Worm (Caenorhabditis elegans): Measurements from ENCODE around the gene dex-1.

dex-1 gene

DNA sequence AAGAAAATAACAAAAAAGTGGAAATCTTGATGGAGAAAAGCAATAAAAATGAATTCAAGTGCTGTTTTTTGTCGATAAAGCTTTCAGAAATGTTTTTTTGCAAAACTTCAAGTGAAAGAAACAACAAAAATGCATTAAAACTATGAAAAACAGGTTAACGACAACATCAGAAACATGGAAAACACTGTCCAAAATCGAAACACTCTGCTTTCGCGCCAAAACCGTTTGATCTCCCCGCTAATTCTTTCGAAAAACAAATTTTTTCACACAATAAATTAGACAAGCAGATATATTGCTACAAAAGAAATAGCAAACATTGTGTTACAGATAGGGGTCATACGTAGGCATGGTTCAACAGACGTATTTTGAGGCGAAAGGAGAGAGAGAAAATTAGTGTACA is 15.9 kb downstream of the dex-1 start (continued):
- no peak for TF ChIP-seq bed-2 (GFP tag; IDR thresholded peaks at IDR 0.05)
- TF ChIP-seq Y67H2A.10 (GFP tag; conservative IDR thresholded peaks at IDR 0.05) = no peak
- TF ChIP-seq ceh-40 (GFP tag; IDR thresholded peaks at IDR 0.05) = no peak

- peak; percentile 2 for TF ChIP-seq snpc-1.3 (tag; optimal IDR thresholded peaks at IDR 0.05; ENCODE audit: insufficient read depth)
- no peak for TF ChIP-seq let-526 (GFP tag; IDR thresholded peaks at IDR 0.05)
- TF ChIP-seq nhr-80 (tag; optimal IDR thresholded peaks at IDR 0.05) = peak; percentile 8
- peak; percentile 78 for TF ChIP-seq madf-6 (GFP tag; IDR thresholded peaks at IDR 0.05)
- TF ChIP-seq F33H1.4 (GFP tag; IDR thresholded peaks at IDR 0.05) = peak; percentile 81
- peak; percentile 71 for TF ChIP-seq xnd-1 (tag; optimal IDR thresholded peaks at IDR 0.05)
- peak; percentile 79 for TF ChIP-seq lsl-1 (GFP tag; optimal IDR thresholded peaks at IDR 0.05)
- TF ChIP-seq pbrm-1 (GFP tag; IDR thresholded peaks at IDR 0.05) = no peak
- TF ChIP-seq madf-8 (GFP tag; conservative IDR thresholded peaks at IDR 0.05) = peak; percentile 49
- no peak for TF ChIP-seq die-1 (tag; optimal IDR thresholded peaks at IDR 0.05)
- no peak for TF ChIP-seq Y56A3A.18 (GFP tag; IDR thresholded peaks at IDR 0.05)
These were observed 17.1 kb downstream of the dex-1 start, which contains the start of gene D1044.6 for ce11 chrIII:5543050-5543449. D1044.6 (minus strand) TSS chrIII:5543177.

ce11 chrIII:5543727-5544345 is 17.9 kb downstream of the dex-1 start, which contains the start of gene D1044.1:
D1044.1 (plus strand) TSS chrIII:5544295.
- TF ChIP-seq ZK185.1 (tag; optimal IDR thresholded peaks at IDR 0.05; ENCODE audit: poor library complexity, severe bottlenecking) (no peak), madf-8 (GFP tag; conservative IDR thresholded peaks at IDR 0.05) (peak; percentile 44), Y56A3A.18 (GFP tag; IDR thresholded peaks at IDR 0.05) (no peak), mcd-1 (GFP tag; IDR thresholded peaks at IDR 0.05) (no peak), madf-6 (GFP tag; IDR thresholded peaks at IDR 0.05) (peak; percentile 77), ets-4 (GFP tag; optimal IDR thresholded peaks at IDR 0.05) (no peak), Y53G8AR.9 (GFP tag; conservative IDR thresholded peaks at IDR 0.05) (no peak), aptf-2 (GFP tag; conservative IDR thresholded peaks at IDR 0.05) (no peak), F10E7.11 (tag; optimal IDR thresholded peaks at IDR 0.05) (no peak), attf-3 (GFP tag; conservative IDR thresholded peaks at IDR 0.05) (no peak), nhr-120 (GFP tag; IDR thresholded peaks at IDR 0.05) (no peak), lsl-1 (GFP tag; optimal IDR thresholded peaks at IDR 0.05) (peak; percentile 87), xnd-1 (tag; optimal IDR thresholded peaks at IDR 0.05) (peak; percentile 27), K11D2.4 (GFP tag; IDR thresholded peaks at IDR 0.05) (no peak), him-1 (tag; optimal IDR thresholded peaks at IDR 0.05) (no peak), pha-4 (tag; optimal IDR thresholded peaks at IDR 0.05) (no peak)

- TF ChIP-seq xnd-1 (tag; optimal IDR thresholded peaks at IDR 0.05) = no peak
- TF ChIP-seq cebp-1 (GFP tag; IDR thresholded peaks at IDR 0.05) = peak; percentile 61; the same call in 1 of the 2 replicates
- peak; percentile 92 for TF ChIP-seq cebp-1 (tag; optimal IDR thresholded peaks at IDR 0.05)
These were observed 20.4 kb downstream of the dex-1 start for ce11 chrIII:5546309-5546708.

DNA sequence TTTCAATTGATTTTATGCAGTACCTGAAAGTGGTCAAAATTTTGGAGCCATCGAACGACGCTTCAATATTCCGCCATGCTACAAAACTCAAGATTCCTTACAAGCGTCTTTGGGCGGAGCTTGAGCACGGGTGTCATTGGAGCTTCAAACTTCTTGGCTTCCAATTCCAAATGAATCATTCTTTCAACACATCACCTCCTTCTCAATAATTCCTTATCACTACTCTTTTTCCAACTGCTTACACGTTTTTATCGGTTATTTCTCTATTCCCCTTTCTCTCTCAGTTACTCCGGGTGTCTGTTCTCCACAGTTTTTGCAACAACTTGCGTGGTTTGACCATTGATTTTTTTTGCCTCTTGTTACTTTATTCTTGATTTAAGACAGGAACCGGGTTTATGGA is 20.8 kb downstream of the dex-1 start, which contains the start of gene F09F7.5:
TSS of gene F09F7.5 (plus strand) at position 258 of the 400 bp plus-strand sequence.
- TF ChIP-seq nhr-80 (tag; optimal IDR thresholded peaks at IDR 0.05) (peak; percentile 80), F57A8.1 (GFP tag; optimal IDR thresholded peaks at IDR 0.05) (no peak), gei-17 (GFP tag; optimal IDR thresholded peaks at IDR 0.05) (no peak), C06A6.2 (GFP tag; conservative IDR thresholded peaks at IDR 0.05) (no peak)

Measured in whole organism, young adult.